Fruit fly (Drosophila melanogaster) whole organism, embryonic: ENCODE data around the gene Nepl9.

ENCODE experiments used
- ATbp ChIP-seq: fragments of 200-800 bp; sonication (Bioruptor generic); optimal IDR thresholded peaks from 2 replicates; lab custom pipeline; 2017; ENCODE audit warnings: missing biosample characterization, mild to moderate bottlenecking, missing genetic modification characterization, missing genetic modification reagents
- Atf3 ChIP-seq: fragments of 200-800 bp; sonication (Bioruptor generic); optimal IDR thresholded peaks from 3 replicates; lab custom pipeline; 2016; ENCODE audit warnings: missing biosample characterization, missing genetic modification characterization
- Bgb ChIP-seq: fragments of 200-800 bp; sonication (Bioruptor generic); IDR thresholded peaks from 2 replicates; pipeline ENCODE4 v1.3.6; 2022; ENCODE audit warnings: missing biosample characterization, missing genetic modification characterization; ENCODE audit not compliant: partially characterized antibody
- BtbVII ChIP-seq: fragments of 200-800 bp; sonication (Bioruptor generic); optimal IDR thresholded peaks from 3 replicates; lab custom pipeline; 2017; ENCODE audit warnings: missing biosample characterization, mild to moderate bottlenecking, missing genetic modification characterization
- CG10959 ChIP-seq: fragments of 200-800 bp; sonication (Bioruptor generic); IDR thresholded peaks from 2 replicates; pipeline ENCODE4 v1.3.6; 2022; ENCODE audit warnings: missing biosample characterization, missing genetic modification characterization
- CG11696 ChIP-seq: fragments of 200-800 bp; sonication (Bioruptor generic); IDR thresholded peaks from 2 replicates; pipeline ENCODE4 v1.3.6; 2022; ENCODE audit warnings: missing biosample characterization, missing genetic modification characterization
- CG12155 ChIP-seq: fragments of 200-800 bp; sonication (Bioruptor generic); optimal IDR thresholded peaks from 3 replicates; lab custom pipeline; 2016; ENCODE audit warnings: missing biosample characterization, missing genetic modification characterization
- CG13296 ChIP-seq: fragments of 200-800 bp; sonication (Bioruptor generic); optimal IDR thresholded peaks from 3 replicates; lab custom pipeline; 2018; ENCODE audit warnings: missing biosample characterization, mild to moderate bottlenecking, missing genetic modification characterization
- CG14667 ChIP-seq: fragments of 200-800 bp; sonication (Bioruptor generic); IDR thresholded peaks from 2 replicates; pipeline ENCODE4 v1.3.6; 2022; ENCODE audit warnings: missing biosample characterization, missing genetic modification characterization
- CG17361 ChIP-seq: fragments of 200-800 bp; sonication (Bioruptor generic); IDR thresholded peaks from 3 replicates; pipeline ENCODE4 v1.3.6; 2022; ENCODE audit warnings: missing biosample characterization, missing genetic modification characterization
- CG17385 ChIP-seq: fragments of 200-800 bp; sonication (Bioruptor generic); optimal IDR thresholded peaks from 3 replicates; lab custom pipeline; 2018; ENCODE audit warnings: missing biosample characterization, mild to moderate bottlenecking, missing genetic modification characterization
- CG17829 ChIP-seq: fragments of 200-800 bp; optimal IDR thresholded peaks from 2 replicates; lab custom pipeline; 2019; ENCODE audit warnings: missing biosample characterization, mild to moderate bottlenecking, missing genetic modification characterization, moderate library complexity
- CG1832 ChIP-seq: fragments of 200-800 bp; sonication (Bioruptor generic); optimal IDR thresholded peaks from 2 replicates; lab custom pipeline; 2017; ENCODE audit warnings: missing biosample characterization, mild to moderate bottlenecking, missing genetic modification characterization, inconsistent platforms
- CG18476 ChIP-seq: fragments of 200-800 bp; sonication (Bioruptor generic); optimal IDR thresholded peaks from 2 replicates; lab custom pipeline; 2016; ENCODE audit warnings: missing biosample characterization, mild to moderate bottlenecking, missing genetic modification characterization
- CG2116 ChIP-seq: fragments of 200-800 bp; sonication (Bioruptor generic); optimal IDR thresholded peaks from 3 replicates; lab custom pipeline; 2018; ENCODE audit warnings: missing biosample characterization, mild to moderate bottlenecking, missing genetic modification characterization
- CG2678 ChIP-seq: fragments of 200-800 bp; sonication (Bioruptor generic); optimal IDR thresholded peaks from 3 replicates; lab custom pipeline; 2019; ENCODE audit warnings: missing biosample characterization, mild to moderate bottlenecking, missing genetic modification characterization, moderate library complexity
- CG34224 ChIP-seq: fragments of 200-800 bp; sonication (Bioruptor generic); IDR thresholded peaks from 3 replicates; pipeline ENCODE4 v1.3.6; 2022; ENCODE audit warnings: missing biosample characterization, missing genetic modification characterization; ENCODE audit not compliant: partially characterized antibody
- CG3995 ChIP-seq: fragments of 200-800 bp; sonication (Bioruptor generic); optimal IDR thresholded peaks from 3 replicates; lab custom pipeline; 2016; ENCODE audit warnings: missing biosample characterization, missing genetic modification characterization
- CG4617 ChIP-seq: fragments of 200-800 bp; sonication (Bioruptor generic); optimal IDR thresholded peaks from 3 replicates; lab custom pipeline; 2016; ENCODE audit warnings: missing biosample characterization, missing genetic modification characterization, borderline replicate concordance
- CG5245 ChIP-seq: fragments of 200-800 bp; sonication (Bioruptor generic); optimal IDR thresholded peaks from 3 replicates; lab custom pipeline; 2016; ENCODE audit warnings: missing biosample characterization, missing genetic modification characterization
- CG7372 ChIP-seq: fragments of 200-800 bp; sonication (Bioruptor generic); IDR thresholded peaks from 2 replicates; pipeline ENCODE4 v1.3.6; 2022; ENCODE audit warnings: missing biosample characterization, missing genetic modification characterization
- CG7786 ChIP-seq: fragments of 200-800 bp; sonication (Bioruptor generic); optimal IDR thresholded peaks from 2 replicates; lab custom pipeline; 2016; ENCODE audit warnings: missing biosample characterization, missing genetic modification characterization
- CG8359 ChIP-seq: fragments of 200-800 bp; sonication (Bioruptor generic); optimal IDR thresholded peaks from 2 replicates; lab custom pipeline; 2017; ENCODE audit warnings: missing biosample characterization, mild to moderate bottlenecking, missing genetic modification characterization, borderline replicate concordance
- CG9727 ChIP-seq: fragments of 200-800 bp; sonication (Bioruptor generic); optimal IDR thresholded peaks from 3 replicates; lab custom pipeline; 2017; ENCODE audit warnings: missing biosample characterization, mild to moderate bottlenecking, missing genetic modification characterization
- CHES-1-like ChIP-seq: fragments of 200-800 bp; sonication (Bioruptor generic); optimal IDR thresholded peaks from 2 replicates; lab custom pipeline; 2016; ENCODE audit warnings: missing biosample characterization, missing genetic modification characterization
- Dip2 ChIP-seq: fragments of 200-800 bp; sonication (Bioruptor generic); IDR thresholded peaks from 2 replicates; pipeline ENCODE4 v1.3.6; 2022; ENCODE audit warnings: missing biosample characterization, missing genetic modification characterization
- E2f2 ChIP-seq: fragments of 200-800 bp; sonication (Bioruptor generic); IDR thresholded peaks from 2 replicates; pipeline ENCODE4 v1.3.6; 2022; ENCODE audit warnings: missing biosample characterization, missing genetic modification characterization
- Gsc ChIP-seq: fragments of 200-800 bp; sonication (Bioruptor generic); IDR thresholded peaks from 2 replicates; pipeline ENCODE4 v1.3.6; 2022; ENCODE audit warnings: missing biosample characterization, missing genetic modification characterization
- HLHmδ ChIP-seq: fragments of 200-800 bp; sonication (Bioruptor generic); optimal IDR thresholded peaks from 2 replicates; lab custom pipeline; 2018; ENCODE audit warnings: missing biosample characterization, mild to moderate bottlenecking, missing genetic modification characterization, moderate library complexity
- Hmx ChIP-seq: fragments of 200-800 bp; sonication (Bioruptor generic); optimal IDR thresholded peaks from 2 replicates; lab custom pipeline; 2016; ENCODE audit warnings: missing biosample characterization, missing genetic modification characterization
- Kr ChIP-seq: fragments of 200-800 bp; sonication (Bioruptor generic); optimal IDR thresholded peaks from 2 replicates; lab custom pipeline; 2017; ENCODE audit warnings: missing biosample characterization, mild to moderate bottlenecking, missing genetic modification characterization
- MBD-R2 ChIP-seq: fragments of 200-800 bp; sonication (Bioruptor generic); IDR thresholded peaks from 2 replicates; pipeline ENCODE4 v1.3.6; 2022; ENCODE audit warnings: missing biosample characterization, missing genetic modification characterization
- Neu2 ChIP-seq: fragments of 200-800 bp; sonication (Bioruptor generic); optimal IDR thresholded peaks from 3 replicates; lab custom pipeline; 2016; ENCODE audit warnings: missing biosample characterization, missing genetic modification characterization, borderline replicate concordance
- Taf1 ChIP-seq: fragments of 200-800 bp; sonication (Bioruptor generic); IDR thresholded peaks from 2 replicates; pipeline ENCODE4 v1.3.6; 2022; ENCODE audit warnings: missing biosample characterization, missing genetic modification characterization
- esg ChIP-seq: fragments of 200-800 bp; sonication (Bioruptor generic); conservative IDR thresholded peaks from 2 replicates; pipeline ENCODE4 v1.3.6; 2022; ENCODE audit warnings: missing biosample characterization, missing genetic modification characterization
- exex ChIP-seq: fragments of 200-800 bp; sonication (Bioruptor generic); optimal IDR thresholded peaks from 4 replicates; lab custom pipeline; 2018; ENCODE audit warnings: missing biosample characterization, mild to moderate bottlenecking, missing genetic modification characterization, moderate library complexity
- eyg ChIP-seq: fragments of 200-800 bp; sonication (Bioruptor generic); optimal IDR thresholded peaks from 3 replicates; lab custom pipeline; 2016; ENCODE audit warnings: missing biosample characterization, missing genetic modification characterization
- ftz-f1 ChIP-seq: fragments of 200-800 bp; sonication (Bioruptor generic); optimal IDR thresholded peaks from 2 replicates; lab custom pipeline; 2016; ENCODE audit warnings: missing biosample characterization, missing genetic modification characterization
- hkb ChIP-seq, 2 experiments: fragments of 200-800 bp in 1 of 2; fragments of >200 bp in 1 of 2; sonication (Bioruptor generic) in 1 of 2; IDR thresholded peaks in 1 of 2; optimal IDR thresholded peaks in 1 of 2; 2 replicates each; pipeline versions ENCODE4 v1.3.6 to Lab custom; 2017 to 2022; ENCODE audit warnings: missing biosample characterization in 1 of 2, missing genetic modification characterization in 1 of 2
- lab ChIP-seq: fragments of 200-800 bp; sonication (Bioruptor generic); optimal IDR thresholded peaks from 3 replicates; lab custom pipeline; 2017; ENCODE audit warnings: missing biosample characterization, missing genetic modification characterization, mild to moderate bottlenecking, moderate library complexity, missing genetic modification reagents
- lola ChIP-seq, 3 experiments: fragments of >200 bp in 2 of 3; fragments of 200-800 bp in 1 of 3; sonication (Bioruptor generic) in 1 of 3; optimal IDR thresholded peaks; 2 replicates each; lab custom pipeline; 2017 to 2019; ENCODE audit warnings: missing biosample characterization in 3 of 3, missing genetic modification characterization in 3 of 3, mild to moderate bottlenecking in 1 of 3, moderate library complexity in 1 of 3
- maf-S ChIP-seq: fragments of 200-800 bp; sonication (Bioruptor generic); optimal IDR thresholded peaks from 2 replicates; lab custom pipeline; 2016; ENCODE audit warnings: missing biosample characterization, missing genetic modification characterization
- psq ChIP-seq: fragments of 200-800 bp; sonication (Bioruptor generic); optimal IDR thresholded peaks from 2 replicates; lab custom pipeline; 2017; ENCODE audit warnings: missing biosample characterization, missing genetic modification characterization
- ranshi ChIP-seq: fragments of 200-800 bp; sonication (Bioruptor generic); IDR thresholded peaks from 2 replicates; pipeline ENCODE4 v1.3.6; 2022; ENCODE audit warnings: missing biosample characterization, missing genetic modification characterization
- scrt ChIP-seq: fragments of 200-800 bp; sonication (Bioruptor generic); optimal IDR thresholded peaks from 2 replicates; lab custom pipeline; 2018; ENCODE audit warnings: missing biosample characterization, mild to moderate bottlenecking, missing genetic modification characterization, moderate library complexity
- sens-2 ChIP-seq: fragments of 200-800 bp; sonication (Bioruptor generic); IDR thresholded peaks from 2 replicates; pipeline ENCODE4 v1.3.6; 2022; ENCODE audit warnings: missing biosample characterization, missing genetic modification characterization
- sisA ChIP-seq: fragments of 200-800 bp; sonication (Bioruptor generic); IDR thresholded peaks from 2 replicates; pipeline ENCODE4 v1.3.6; 2022; ENCODE audit warnings: missing biosample characterization, missing genetic modification characterization
- tap ChIP-seq: fragments of 200-800 bp; optimal IDR thresholded peaks from 3 replicates; lab custom pipeline; 2019; ENCODE audit warnings: missing biosample characterization, mild to moderate bottlenecking, missing genetic modification characterization, moderate library complexity
- tin ChIP-seq: fragments of 200-800 bp; sonication (Bioruptor generic); optimal IDR thresholded peaks from 3 replicates; lab custom pipeline; 2016; ENCODE audit warnings: missing biosample characterization, missing genetic modification characterization
- tna ChIP-seq: fragments of 200-800 bp; sonication (Bioruptor generic); IDR thresholded peaks from 2 replicates; pipeline ENCODE4 v1.3.6; 2022; ENCODE audit warnings: missing biosample characterization, missing genetic modification characterization; ENCODE audit not compliant: partially characterized antibody
- zen2 ChIP-seq: fragments of 200-800 bp; sonication (Bioruptor generic); IDR thresholded peaks from 3 replicates; pipeline ENCODE4 v1.3.6; 2022; ENCODE audit warnings: missing biosample characterization, missing genetic modification characterization; ENCODE audit not compliant: partially characterized antibody

Gene Nepl9

dm6 chr2L:16886459-16886858, 49.4 kb upstream of the Nepl9 start (continued):
- TF ChIP-seq E2f2: 0 out of 2 replicates have a peak, but pooled peaks have one; percentile 19
- no peak for TF ChIP-seq Atf3 (GFP tag; lab: Kevin White, UChicago)
- no peak for TF ChIP-seq CG4617 (GFP tag; lab: Kevin White, UChicago)
- no peak for TF ChIP-seq Neu2 (GFP tag; lab: Kevin White, UChicago)
- no peak for TF ChIP-seq tin (GFP tag; lab: Kevin White, UChicago)
- no peak for TF ChIP-seq lola (GFP tag; optimal IDR thresholded peaks at IDR 0.05; lab: Kevin White, UChicago)
- peak; percentile 16 for TF ChIP-seq BtbVII
- no peak for TF ChIP-seq CG5245 (GFP tag; lab: Kevin White, UChicago)
- no peak for TF ChIP-seq Kr (GFP tag; lab: Kevin White, UChicago)
- TF ChIP-seq sisA: no peak
- no peak for TF ChIP-seq Gsc (GFP tag; lab: Robert Waterston, UW)
- no peak for TF ChIP-seq CG10959
- no peak for TF ChIP-seq tap (tag; lab: Kevin White, UChicago)
- no peak for TF ChIP-seq CG17829
- no peak for TF ChIP-seq psq (GFP tag; lab: Kevin White, UChicago)
- peak; percentile 37; the same call in 1 of the 2 replicates for TF ChIP-seq Bgb (GFP tag; lab: Robert Waterston, UW)
- no peak for TF ChIP-seq CG34224 (GFP tag; lab: Robert Waterston, UW)
- no peak for TF ChIP-seq sens-2 (GFP tag; lab: Robert Waterston, UW)
- TF ChIP-seq CG7786 (GFP tag; lab: Kevin White, UChicago): no peak
- no peak for TF ChIP-seq maf-S
- no peak for TF ChIP-seq CG17385
- TF ChIP-seq CG12155 (GFP tag; lab: Kevin White, UChicago): no peak
- TF ChIP-seq scrt: no peak
- TF ChIP-seq CG7372 (GFP tag; lab: Robert Waterston, UW): no peak
- TF ChIP-seq Hmx (GFP tag; lab: Kevin White, UChicago): no peak
- TF ChIP-seq CG1832: no peak
- no peak for TF ChIP-seq esg (GFP tag; lab: Robert Waterston, UW)
- TF ChIP-seq HLHmδ (GFP tag; lab: Kevin White, UChicago): no peak
- no peak for TF ChIP-seq hkb (optimal IDR thresholded peaks at IDR 0.05; lab: Kevin White, UChicago)
- no peak for TF ChIP-seq hkb (GFP tag; IDR thresholded peaks at IDR 0.05; lab: Robert Waterston, UW)
- no peak for TF ChIP-seq CG8359
- no peak for TF ChIP-seq CG2678
- no peak for TF ChIP-seq ranshi
- TF ChIP-seq exex (tag; lab: Kevin White, UChicago): peak; percentile 33
- no peak for TF ChIP-seq Dip2 (GFP tag; lab: Robert Waterston, UW)
- no peak for TF ChIP-seq CG18476 (GFP tag; lab: Kevin White, UChicago)
- TF ChIP-seq CG13296 (GFP tag; lab: Kevin White, UChicago): no peak
- TF ChIP-seq eyg (GFP tag; lab: Kevin White, UChicago): no peak
- TF ChIP-seq CHES-1-like: no peak
- peak; percentile 15 for TF ChIP-seq lab (GFP tag; lab: Kevin White, UChicago)
- peak; percentile 51 for TF ChIP-seq ftz-f1 (GFP tag; lab: Kevin White, UChicago)
- no peak for TF ChIP-seq CG17361 (GFP tag; lab: Robert Waterston, UW)
- TF ChIP-seq ATbp (GFP tag; lab: Kevin White, UChicago): no peak
- no peak for TF ChIP-seq CG2116 (GFP tag; lab: Kevin White, UChicago)
- no peak for TF ChIP-seq CG3995
- TF ChIP-seq Taf1 (GFP tag; lab: Robert Waterston, UW): no peak
- no peak for TF ChIP-seq CG11696
- TF ChIP-seq CG9727 (GFP tag; lab: Kevin White, UChicago): no peak
- TF ChIP-seq zen2 (GFP tag; lab: Robert Waterston, UW): no peak
- TF ChIP-seq CG14667 (GFP tag; lab: Robert Waterston, UW): no peak
- TF ChIP-seq MBD-R2 (GFP tag; lab: Robert Waterston, UW): no peak
- TF ChIP-seq tna: no peak
